Fruit fly (Drosophila melanogaster): ENCODE results near the gene CG7523.
A peak's percentile ranks its signal among the peaks of the same experiment; 100 is the strongest.

CG7523 gene

DNA sequence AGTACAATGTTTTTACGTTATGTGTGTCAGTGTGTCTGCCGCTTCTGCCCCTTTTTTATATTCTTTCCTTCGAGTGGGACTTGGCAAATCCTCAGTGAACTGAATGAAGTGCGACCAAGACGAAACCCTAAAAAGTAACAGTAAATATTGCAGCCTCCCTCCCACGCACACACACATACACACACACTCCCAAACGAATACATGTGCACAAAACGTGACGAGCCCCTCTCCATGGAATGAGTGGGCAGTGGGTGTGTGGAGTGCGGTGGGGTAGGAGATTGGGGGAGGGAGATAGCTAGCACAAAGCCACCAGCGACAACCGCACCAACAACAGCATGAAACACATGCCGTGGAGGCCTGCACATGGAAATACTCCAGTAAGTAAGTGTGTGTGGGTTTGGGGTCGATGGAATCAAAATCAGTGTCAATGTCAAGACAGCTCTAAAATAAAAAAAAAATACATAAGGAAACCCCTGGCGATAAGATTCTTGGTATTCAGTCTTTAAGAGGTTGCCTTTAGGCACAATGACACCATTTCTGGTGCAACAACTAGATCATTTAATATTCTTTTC, 44.2 kb upstream of the CG7523 start:
- TF ChIP-seq CG7101 (tag; optimal IDR thresholded peaks at IDR 0.05) = no peak
- peak; percentile 92 for TF ChIP-seq pad (GFP tag; optimal IDR thresholded peaks at IDR 0.05)

DNA sequence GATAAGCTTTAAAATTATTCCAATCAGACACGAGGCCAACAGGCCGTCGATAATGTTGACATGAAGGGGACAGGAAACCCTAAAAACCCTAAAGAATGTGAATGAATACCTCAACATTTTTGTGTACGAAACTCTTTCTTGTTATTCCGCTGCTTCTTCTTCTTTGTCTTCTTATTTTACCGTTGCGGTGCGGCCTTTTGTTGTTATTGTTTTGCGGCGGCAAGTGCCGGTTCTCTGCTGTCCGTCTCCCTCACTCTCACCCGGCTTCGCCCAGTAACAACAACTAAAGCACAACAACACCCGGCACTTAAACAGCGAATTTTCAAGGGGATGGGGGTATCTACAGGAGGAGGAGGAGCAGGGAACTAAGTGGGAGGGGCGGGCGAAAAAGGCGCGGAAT, 43.7 kb upstream of the CG7523 start:
- TF ChIP-seq CG12768 (GFP tag; optimal IDR thresholded peaks at IDR 0.05) = no peak
- no peak for TF ChIP-seq CG33017 (tag; optimal IDR thresholded peaks at IDR 0.05)
- no peak for TF ChIP-seq CG11617 (GFP tag; optimal IDR thresholded peaks at IDR 0.05)
- TF ChIP-seq kay (GFP tag; ENCODE audit: borderline replicate concordance) = no peak
- no peak for TF ChIP-seq CG7045 (GFP tag; optimal IDR thresholded peaks at IDR 0.05)
- peak; percentile 33 for TF ChIP-seq cic (GFP tag; optimal IDR thresholded peaks at IDR 0.05)
- TF ChIP-seq toe (GFP tag; optimal IDR thresholded peaks at IDR 0.05) = no peak
- TF ChIP-seq Hr96 (GFP tag; optimal IDR thresholded peaks at IDR 0.05) = no peak
- no peak for TF ChIP-seq bab1 (GFP tag; optimal IDR thresholded peaks at IDR 0.05)
- TF ChIP-seq ovo (GFP tag; optimal IDR thresholded peaks at IDR 0.05) = peak; percentile 53
- TF ChIP-seq CG1620 (GFP tag; optimal IDR thresholded peaks at IDR 0.05) = no peak
- peak; percentile 56 for TF ChIP-seq tj (GFP tag; optimal IDR thresholded peaks at IDR 0.05)
- no peak for TF ChIP-seq CG7101 (tag; optimal IDR thresholded peaks at IDR 0.05)
- TF ChIP-seq CG14711 (tag; optimal IDR thresholded peaks at IDR 0.05) = peak; percentile 58
- TF ChIP-seq Mnt (GFP tag; optimal IDR thresholded peaks at IDR 0.05) = no peak
- no peak for TF ChIP-seq pad (GFP tag; optimal IDR thresholded peaks at IDR 0.05)
- TF ChIP-seq Crg-1 (GFP tag; optimal IDR thresholded peaks at IDR 0.05) = no peak
- TF ChIP-seq CG5204 (GFP tag; optimal IDR thresholded peaks at IDR 0.05) = no peak
- no peak for TF ChIP-seq cnc (optimal IDR thresholded peaks at IDR 0.05)
- no peak for TF ChIP-seq Clk (GFP tag; optimal IDR thresholded peaks at IDR 0.05)

DNA sequence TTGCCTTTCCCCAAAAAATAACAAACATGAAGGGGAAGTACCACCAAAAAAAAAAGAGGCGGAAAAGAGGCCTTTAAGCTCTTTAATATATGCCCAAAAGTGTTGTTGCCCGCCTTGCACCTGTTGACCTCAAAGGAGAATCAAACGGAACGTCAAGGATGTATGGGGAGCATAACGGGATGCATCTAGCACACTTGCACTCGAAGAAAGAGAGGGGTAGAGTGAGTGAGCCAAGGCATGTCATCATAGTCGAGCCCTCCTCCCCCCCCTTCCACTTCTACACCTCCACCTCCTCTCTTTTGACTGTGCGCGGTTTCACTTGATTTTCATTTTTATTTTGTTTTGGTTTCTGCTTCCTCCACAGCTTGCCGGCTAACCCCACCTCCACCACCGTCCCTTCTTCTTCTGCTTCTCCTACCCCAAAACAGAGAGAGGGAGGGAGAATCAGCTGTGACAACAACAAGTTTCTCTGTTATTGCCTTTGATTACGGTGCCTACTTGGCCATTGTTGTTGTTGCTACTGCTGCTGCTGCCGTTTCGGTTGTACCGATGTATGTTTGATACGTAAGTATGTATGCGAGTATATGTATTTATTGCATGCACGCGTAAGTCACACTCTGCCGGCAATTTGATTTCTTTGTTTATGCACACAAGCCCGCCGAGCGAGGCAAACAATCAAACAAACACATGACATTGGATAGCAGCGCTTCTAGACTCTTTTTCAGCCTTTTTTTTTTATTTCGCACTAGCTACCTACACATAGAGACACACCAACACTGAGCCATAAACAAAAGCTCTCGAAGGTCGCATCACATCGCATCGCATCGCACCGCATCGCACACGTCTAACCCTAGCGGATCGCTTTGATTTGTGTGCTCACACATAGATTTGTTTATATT, 42.2 kb upstream of the CG7523 start:
- TF ChIP-seq Hr96 (GFP tag; optimal IDR thresholded peaks at IDR 0.05) = no peak
- peak; percentile 82 for TF ChIP-seq pad (GFP tag; optimal IDR thresholded peaks at IDR 0.05)
- peak; percentile 29 for TF ChIP-seq ovo (GFP tag; optimal IDR thresholded peaks at IDR 0.05)
- TF ChIP-seq cic (GFP tag; optimal IDR thresholded peaks at IDR 0.05) = peak; percentile 27
- peak; percentile 56 for TF ChIP-seq tj (GFP tag; optimal IDR thresholded peaks at IDR 0.05)
- TF ChIP-seq CG33017 (tag; optimal IDR thresholded peaks at IDR 0.05) = no peak
- TF ChIP-seq CG12768 (GFP tag; optimal IDR thresholded peaks at IDR 0.05) = peak; percentile 28

DNA sequence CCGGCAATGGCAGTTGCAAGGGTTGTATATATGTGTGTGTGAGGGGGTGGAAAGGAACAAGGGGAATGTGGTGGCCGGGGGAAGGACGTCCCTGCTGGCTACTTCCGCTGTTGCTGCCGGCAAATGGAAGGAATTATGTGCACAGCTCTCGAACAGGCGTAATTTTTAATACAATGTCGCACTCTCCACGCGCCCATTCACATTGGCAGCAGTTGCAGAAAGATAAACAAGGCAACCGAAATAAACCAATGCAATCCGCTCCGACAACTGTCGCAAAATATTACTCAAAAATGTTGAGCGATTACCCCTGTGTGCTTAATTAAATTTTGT, 40.9 kb upstream of the CG7523 start:
- no peak for TF ChIP-seq CG12768 (GFP tag; optimal IDR thresholded peaks at IDR 0.05)
- TF ChIP-seq CG14711 (tag; optimal IDR thresholded peaks at IDR 0.05) = no peak
- TF ChIP-seq cic (GFP tag; optimal IDR thresholded peaks at IDR 0.05) = no peak

DNA sequence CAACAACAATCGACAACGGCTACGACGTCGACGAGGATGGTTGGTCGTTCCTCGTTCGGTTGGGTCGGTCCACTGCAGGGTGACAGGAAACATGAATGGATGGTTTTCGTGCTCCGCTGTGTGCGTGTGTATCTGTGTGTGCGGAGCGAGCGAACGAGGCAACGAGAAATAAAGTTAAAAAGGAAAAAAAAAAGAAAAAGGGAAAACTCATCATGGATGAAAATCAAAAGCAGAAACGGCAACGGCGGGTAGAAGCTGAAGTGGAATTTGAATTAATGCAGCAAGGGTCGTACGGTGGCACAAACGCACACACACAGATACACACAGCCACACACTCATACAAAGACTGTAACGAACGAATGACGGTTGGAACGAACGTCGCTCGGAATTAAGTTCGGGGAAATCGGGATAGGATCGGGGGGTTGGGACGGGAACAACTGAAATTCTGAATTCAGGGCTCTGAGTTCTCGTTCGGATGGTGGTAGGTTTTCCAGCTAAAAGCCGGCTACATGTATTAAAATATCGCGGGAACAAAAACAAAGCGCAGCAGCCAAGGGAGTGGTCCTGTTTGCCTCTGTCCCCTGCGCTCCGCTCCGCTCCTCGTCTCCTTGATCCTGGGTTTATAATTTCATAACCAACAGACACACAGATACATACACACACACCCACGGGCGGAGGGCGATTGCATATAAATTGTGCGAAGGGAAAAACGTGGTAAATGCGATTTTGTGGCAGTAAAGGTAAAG, 40.4 kb upstream of the CG7523 start:
- no peak for TF ChIP-seq tj (GFP tag; optimal IDR thresholded peaks at IDR 0.05)
- TF ChIP-seq CG11617 (GFP tag; optimal IDR thresholded peaks at IDR 0.05) = no peak
- TF ChIP-seq CG12768 (GFP tag; optimal IDR thresholded peaks at IDR 0.05) = no peak
- TF ChIP-seq CG1620 (GFP tag; optimal IDR thresholded peaks at IDR 0.05) = no peak
- no peak for TF ChIP-seq CG33017 (tag; optimal IDR thresholded peaks at IDR 0.05)
- no peak for TF ChIP-seq Clk (GFP tag; optimal IDR thresholded peaks at IDR 0.05)
- TF ChIP-seq ovo (GFP tag; optimal IDR thresholded peaks at IDR 0.05) = no peak
- no peak for TF ChIP-seq bab1 (GFP tag; optimal IDR thresholded peaks at IDR 0.05)
- TF ChIP-seq CG5204 (GFP tag; optimal IDR thresholded peaks at IDR 0.05) = no peak
- TF ChIP-seq CG14711 (tag; optimal IDR thresholded peaks at IDR 0.05) = no peak
- TF ChIP-seq Crg-1 (GFP tag; optimal IDR thresholded peaks at IDR 0.05) = no peak
- no peak for TF ChIP-seq CG7045 (GFP tag; optimal IDR thresholded peaks at IDR 0.05)
- no peak for TF ChIP-seq pad (GFP tag; optimal IDR thresholded peaks at IDR 0.05)
- TF ChIP-seq cic (GFP tag; optimal IDR thresholded peaks at IDR 0.05) = no peak
- TF ChIP-seq CG7101 (tag; optimal IDR thresholded peaks at IDR 0.05) = no peak
- TF ChIP-seq Hr96 (GFP tag; optimal IDR thresholded peaks at IDR 0.05) = no peak

DNA sequence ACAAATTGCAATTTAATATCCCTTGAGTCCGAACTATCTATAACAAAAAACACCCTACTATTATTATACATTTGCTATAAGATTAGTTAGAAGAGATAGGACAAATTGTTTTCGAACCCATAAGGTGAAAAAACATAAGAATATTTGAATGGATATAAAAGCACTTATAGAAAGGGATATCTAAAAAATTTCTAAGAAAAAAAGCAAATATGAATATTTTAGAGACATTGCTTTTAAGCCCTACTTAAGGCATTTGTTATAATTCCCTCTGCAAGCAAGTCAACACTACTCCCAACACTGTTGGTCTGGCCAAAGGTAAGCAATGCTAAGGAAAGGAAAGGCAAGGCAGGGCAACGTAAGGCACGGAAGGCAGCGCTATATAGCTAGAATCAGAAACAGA, 39.7 kb upstream of the CG7523 start:
- TF ChIP-seq Hr96 (GFP tag; optimal IDR thresholded peaks at IDR 0.05) = no peak
- TF ChIP-seq tj (GFP tag; optimal IDR thresholded peaks at IDR 0.05) = no peak
- TF ChIP-seq Mnt (GFP tag; optimal IDR thresholded peaks at IDR 0.05) = no peak
- no peak for TF ChIP-seq toe (GFP tag; optimal IDR thresholded peaks at IDR 0.05)
- no peak for TF ChIP-seq cic (GFP tag; optimal IDR thresholded peaks at IDR 0.05)
- no peak for TF ChIP-seq CG12768 (GFP tag; optimal IDR thresholded peaks at IDR 0.05)
- TF ChIP-seq CG14711 (tag; optimal IDR thresholded peaks at IDR 0.05) = no peak

All from whole organism, adult.